Worm (Caenorhabditis elegans) whole organism, late embryonic: Measurements from ENCODE around the gene wdr-31.

Experiments
- C08G9.2 ChIP-seq: sonication (generic microtip); optimal IDR thresholded peaks from 2 replicates; lab custom pipeline; 2016; ENCODE audit warnings: mild to moderate bottlenecking, missing genetic modification characterization, moderate library complexity, missing compliant biosample characterization
- K02D7.2 ChIP-seq: sonication (generic microtip); optimal IDR thresholded peaks from 2 replicates; lab custom pipeline; 2017; ENCODE audit warnings: mild to moderate bottlenecking, missing genetic modification characterization, missing compliant biosample characterization
- K09A11.1 ChIP-seq: sonication (generic microtip); optimal IDR thresholded peaks from 2 replicates; lab custom pipeline; 2017; ENCODE audit warnings: antibody characterized with exemption, mild to moderate bottlenecking, missing genetic modification characterization, missing compliant biosample characterization; ENCODE audit not compliant: insufficient read depth
- Y22D7AL.16 ChIP-seq: sonication (generic microtip); optimal IDR thresholded peaks from 2 replicates; lab custom pipeline; 2016; ENCODE audit warnings: missing genetic modification characterization, missing compliant biosample characterization
- ahr-1 ChIP-seq: sonication (generic microtip); optimal IDR thresholded peaks from 2 replicates; lab custom pipeline; 2016; ENCODE audit warnings: missing genetic modification characterization, missing compliant biosample characterization
- ama-1 ChIP-seq: fragments of 150-350 bp; optimal IDR thresholded peaks from 2 replicates; lab custom pipeline; 2014
- ceh-18 ChIP-seq: sonication (generic microtip); optimal IDR thresholded peaks from 2 replicates; lab custom pipeline; 2016; ENCODE audit warnings: missing genetic modification characterization, missing compliant biosample characterization
- ceh-19 ChIP-seq: fragments of 200-800 bp; sonication (Bioruptor generic); optimal IDR thresholded peaks from 2 replicates; lab custom pipeline; 2018; ENCODE audit warnings: mild to moderate bottlenecking, missing genetic modification characterization, missing compliant biosample characterization
- ceh-22 ChIP-seq: sonication (generic microtip); optimal IDR thresholded peaks from 2 replicates; lab custom pipeline; 2017; ENCODE audit warnings: missing biosample characterization, missing genetic modification characterization
- ceh-30 ChIP-seq: fragments of 150-350 bp; optimal IDR thresholded peaks from 2 replicates; lab custom pipeline; 2014; ENCODE audit warnings: missing biosample characterization, missing genetic modification characterization
- ceh-34 ChIP-seq: sonication (generic microtip); optimal IDR thresholded peaks from 2 replicates; lab custom pipeline; 2016; ENCODE audit warnings: mild to moderate bottlenecking, missing genetic modification characterization, missing compliant biosample characterization
- ceh-45 ChIP-seq: fragments of 200-800 bp; sonication (Bioruptor generic); IDR thresholded peaks from 2 replicates; pipeline ENCODE4 v1.3.6; 2022; ENCODE audit warnings: missing genetic modification reagents, missing genetic modification characterization, missing compliant biosample characterization
- ceh-6 ChIP-seq: fragments of 200-800 bp; sonication (Bioruptor generic); optimal IDR thresholded peaks from 2 replicates; lab custom pipeline; 2018; ENCODE audit warnings: mild to moderate bottlenecking, missing genetic modification characterization, missing compliant biosample characterization
- ceh-9 ChIP-seq: sonication (generic microtip); optimal IDR thresholded peaks from 2 replicates; lab custom pipeline; 2016; ENCODE audit warnings: mild to moderate bottlenecking, missing genetic modification characterization, inconsistent platforms, missing compliant biosample characterization
- dmd-4 ChIP-seq: sonication (generic microtip); optimal IDR thresholded peaks from 2 replicates; lab custom pipeline; 2016; ENCODE audit warnings: borderline replicate concordance, missing genetic modification characterization, missing compliant biosample characterization
- eyg-1 ChIP-seq: sonication (generic microtip); optimal IDR thresholded peaks from 2 replicates; lab custom pipeline; 2016; ENCODE audit warnings: missing genotype, missing genetic modification characterization, missing compliant biosample characterization
- fax-1 ChIP-seq: sonication (generic microtip); optimal IDR thresholded peaks from 2 replicates; lab custom pipeline; 2016; ENCODE audit warnings: missing genotype, missing genetic modification characterization, missing compliant biosample characterization
- fkh-6 ChIP-seq: sonication (generic microtip); optimal IDR thresholded peaks from 2 replicates; lab custom pipeline; 2016; ENCODE audit warnings: missing genetic modification characterization, missing compliant biosample characterization
- hlh-13 ChIP-seq: fragments of 200-800 bp; sonication (Bioruptor generic); optimal IDR thresholded peaks from 2 replicates; lab custom pipeline; 2018; ENCODE audit warnings: mild to moderate bottlenecking, missing genetic modification characterization, missing compliant biosample characterization
- hlh-15 ChIP-seq: sonication (generic microtip); optimal IDR thresholded peaks from 2 replicates; lab custom pipeline; 2016; ENCODE audit warnings: missing genetic modification characterization, missing compliant biosample characterization
- hlh-30 ChIP-seq: sonication (generic microtip); optimal IDR thresholded peaks from 2 replicates; lab custom pipeline; 2017; ENCODE audit warnings: antibody characterized with exemption, missing genetic modification characterization, missing compliant biosample characterization; ENCODE audit not compliant: insufficient read depth
- hlh-6 ChIP-seq: sonication (generic microtip); optimal IDR thresholded peaks from 2 replicates; lab custom pipeline; 2016; ENCODE audit warnings: missing genotype, missing genetic modification characterization, missing compliant biosample characterization
- hlh-8 ChIP-seq: sonication (generic microtip); optimal IDR thresholded peaks from 2 replicates; lab custom pipeline; 2016; ENCODE audit warnings: missing genotype, missing genetic modification characterization, missing compliant biosample characterization
- nhr-11 ChIP-seq: fragments of 150-350 bp; optimal IDR thresholded peaks from 2 replicates; lab custom pipeline; 2014; ENCODE audit warnings: missing biosample characterization, missing genetic modification characterization
- npax-4 ChIP-seq: sonication (generic microtip); optimal IDR thresholded peaks from 2 replicates; lab custom pipeline; 2016; ENCODE audit warnings: missing genetic modification characterization, missing compliant biosample characterization
- pat-9 ChIP-seq: fragments of 200-800 bp; sonication (Bioruptor generic); optimal IDR thresholded peaks from 2 replicates; lab custom pipeline; 2018; ENCODE audit warnings: mild to moderate bottlenecking, missing genetic modification characterization, moderate library complexity, missing compliant biosample characterization
- pha-2 ChIP-seq: sonication (generic microtip); optimal IDR thresholded peaks from 2 replicates; lab custom pipeline; 2017; ENCODE audit warnings: mild to moderate bottlenecking, missing genetic modification characterization, missing compliant biosample characterization
- pha-4 ChIP-seq: fragments of 150-350 bp; optimal IDR thresholded peaks from 2 replicates; lab custom pipeline; 2018; ENCODE audit warnings: missing biosample characterization, missing genetic modification reagents, missing genetic modification characterization
- pros-1 ChIP-seq: fragments of 150-350 bp; optimal IDR thresholded peaks from 2 replicates; lab custom pipeline; 2014; ENCODE audit warnings: missing biosample characterization, missing genetic modification reagents, missing genetic modification characterization
- sdc-2 ChIP-seq: sonication (generic microtip); optimal IDR thresholded peaks from 2 replicates; lab custom pipeline; 2016; ENCODE audit warnings: missing genotype, missing genetic modification characterization, missing compliant biosample characterization
- sox-4 ChIP-seq: sonication (generic microtip); optimal IDR thresholded peaks from 2 replicates; lab custom pipeline; 2017; ENCODE audit warnings: mild to moderate bottlenecking, missing genetic modification characterization, inconsistent platforms, missing compliant biosample characterization
- syd-9 ChIP-seq: sonication (generic microtip); optimal IDR thresholded peaks from 2 replicates; lab custom pipeline; 2016; ENCODE audit warnings: mild to moderate bottlenecking, missing genetic modification characterization, moderate library complexity, missing compliant biosample characterization
- tbx-2 ChIP-seq: sonication (generic microtip); optimal IDR thresholded peaks from 2 replicates; lab custom pipeline; 2016; ENCODE audit warnings: missing genetic modification characterization, missing compliant biosample characterization
- tbx-7 ChIP-seq: sonication (generic microtip); optimal IDR thresholded peaks from 2 replicates; lab custom pipeline; 2016; ENCODE audit warnings: missing genotype, missing genetic modification characterization, missing compliant biosample characterization
- unc-42 ChIP-seq: sonication (generic microtip); optimal IDR thresholded peaks from 2 replicates; lab custom pipeline; 2016; ENCODE audit warnings: missing genotype, missing genetic modification characterization, missing compliant biosample characterization
- unc-55 ChIP-seq: sonication (generic microtip); optimal IDR thresholded peaks from 2 replicates; lab custom pipeline; 2017; ENCODE audit warnings: missing biosample characterization, missing genetic modification reagents, missing genetic modification characterization
- zip-5 ChIP-seq: sonication (generic microtip); optimal IDR thresholded peaks from 2 replicates; lab custom pipeline; 2016; ENCODE audit warnings: missing genetic modification characterization, missing compliant biosample characterization

The wdr-31 gene

DNA sequence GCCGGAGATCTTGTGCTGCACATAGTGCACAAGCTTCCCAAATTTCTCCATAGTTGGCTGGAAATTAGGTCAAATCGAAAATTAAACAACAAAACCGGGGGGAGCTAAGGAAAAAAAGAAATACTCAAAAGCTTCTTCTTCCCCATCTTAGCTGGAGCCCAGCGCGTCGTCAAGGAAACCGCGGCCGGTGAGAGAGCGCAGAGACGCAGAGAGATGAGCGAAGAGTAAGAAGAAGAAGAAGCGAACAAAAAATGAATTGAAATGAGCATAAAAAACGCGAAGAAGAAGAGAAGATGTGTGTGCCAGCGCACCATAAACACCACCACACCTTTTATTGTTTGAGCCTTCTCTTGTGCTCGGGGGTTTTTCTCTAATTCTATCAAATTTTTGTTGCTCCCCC lies at the start of gene wdr-31:
wdr-31 (minus strand) TSS at position 101 of the 400 bp plus-strand sequence.
- TF ChIP-seq C08G9.2 (tag; lab: Kevin White, UChicago) = no peak
- TF ChIP-seq ceh-30 (tag; lab: Kevin White, UChicago) = no peak
- TF ChIP-seq pha-2 (tag; lab: Kevin White, UChicago) = no peak
- no peak for TF ChIP-seq hlh-30 (tag; lab: Kevin White, UChicago)
- TF ChIP-seq ceh-22 (tag; lab: Kevin White, UChicago) = no peak
- TF ChIP-seq npax-4 = no peak
- TF ChIP-seq hlh-8 = no peak
- no peak for TF ChIP-seq ama-1 (lab: Kevin White, UChicago)
- no peak for TF ChIP-seq K02D7.2
- no peak for TF ChIP-seq zip-5
- no peak for TF ChIP-seq Y22D7AL.16 (tag; lab: Kevin White, UChicago)
- TF ChIP-seq dmd-4 (tag; lab: Kevin White, UChicago) = no peak
- no peak for TF ChIP-seq fkh-6 (tag; lab: Kevin White, UChicago)

DNA sequence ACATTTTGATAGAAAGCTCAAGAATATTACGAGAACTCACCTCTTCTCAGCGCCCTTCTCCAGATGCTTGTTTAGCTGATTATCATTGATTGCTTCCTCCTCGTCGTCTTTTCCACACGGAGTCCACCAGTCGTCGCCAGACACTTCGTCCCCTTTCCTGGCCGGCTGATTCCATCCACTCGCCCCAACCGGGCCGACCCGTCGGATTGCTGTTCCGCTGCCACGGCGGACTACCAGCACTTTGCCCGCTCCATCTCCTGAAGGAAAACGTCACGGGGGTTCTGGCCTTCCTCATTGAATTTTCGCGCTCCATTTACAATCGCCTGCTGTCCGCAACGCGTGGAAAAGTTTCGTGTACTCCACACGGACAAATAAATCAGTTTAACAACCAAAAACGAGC lies 48.3 kb upstream of the wdr-31 start:
- no peak for TF ChIP-seq Y22D7AL.16 (tag; lab: Kevin White, UChicago)
- TF ChIP-seq ceh-19 (GFP tag; lab: Kevin White, UChicago) = no peak
- no peak for TF ChIP-seq ahr-1 (tag; lab: Kevin White, UChicago)
- TF ChIP-seq ceh-6 = no peak
- no peak for TF ChIP-seq ceh-18 (tag; lab: Kevin White, UChicago)
- no peak for TF ChIP-seq hlh-13 (GFP tag; lab: Kevin White, UChicago)
- TF ChIP-seq ceh-45 = no peak
- TF ChIP-seq zip-5 = no peak

DNA sequence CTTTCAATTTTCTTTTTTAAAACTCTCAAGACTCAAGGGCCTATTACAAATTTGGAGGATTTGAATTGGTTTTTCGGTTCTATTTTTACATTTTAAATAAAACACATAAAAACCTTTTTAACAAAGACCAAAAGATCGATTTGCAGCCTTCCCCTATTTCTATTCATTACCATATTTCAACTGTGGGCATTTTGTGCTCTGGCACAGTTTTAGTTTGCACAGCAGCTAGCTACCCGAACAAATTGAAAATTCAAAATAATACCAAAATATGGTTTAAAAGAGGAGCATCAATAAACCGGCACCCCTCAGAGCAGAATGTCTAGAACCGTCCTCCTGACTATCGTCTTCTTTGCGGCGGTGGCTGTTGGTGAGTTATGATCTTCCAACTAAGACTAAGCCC lies 46.3 kb upstream of the wdr-31 start, which contains the start of gene F08D12.2:
F08D12.2 (plus strand) TSS at position 301 of the 400 bp plus-strand sequence.
- TF ChIP-seq sox-4 (tag; lab: Kevin White, UChicago) (no peak), pat-9 (tag; lab: Kevin White, UChicago) (no peak), hlh-6 (no peak), ceh-30 (tag; lab: Kevin White, UChicago) (no peak), K09A11.1 (tag; lab: Kevin White, UChicago) (no peak), ceh-9 (no peak)
- TF ChIP-seq, all 69 proteins: peak for 0

DNA sequence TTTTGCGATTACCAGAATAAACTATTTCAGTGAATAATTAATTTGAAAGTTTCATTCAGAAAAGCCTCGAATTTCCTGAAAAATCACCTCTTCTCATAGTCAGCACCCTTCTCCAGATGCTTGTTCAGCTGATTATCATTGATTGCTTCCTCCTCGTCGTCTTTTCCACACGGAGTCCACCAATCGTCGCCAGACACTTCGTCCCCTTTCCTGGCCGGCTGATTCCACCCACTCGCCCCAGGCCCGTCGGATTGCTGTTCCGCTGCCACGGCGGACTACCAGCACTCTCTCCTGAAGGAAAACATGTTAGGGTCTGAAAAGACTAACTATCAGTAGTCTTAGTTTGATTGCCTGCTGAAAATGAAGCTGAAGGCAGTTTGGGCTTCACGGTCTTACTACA lies 45.7 kb upstream of the wdr-31 start:
- TF ChIP-seq pros-1 (tag; lab: Kevin White, UChicago) = no peak
- no peak for TF ChIP-seq nhr-11 (tag; lab: Kevin White, UChicago)
- TF ChIP-seq unc-55 (GFP tag; lab: Kevin White, UChicago) = no peak
- no peak for TF ChIP-seq pha-4 (tag; lab: Kevin White, UChicago)
- TF ChIP-seq ceh-18 (tag; lab: Kevin White, UChicago) = no peak
- no peak for TF ChIP-seq npax-4
- TF ChIP-seq Y22D7AL.16 (tag; lab: Kevin White, UChicago) = no peak
- TF ChIP-seq tbx-7 (tag; lab: Kevin White, UChicago) = no peak
- TF ChIP-seq eyg-1 (tag; lab: Kevin White, UChicago) = no peak
- TF ChIP-seq fax-1 = no peak
- no peak for TF ChIP-seq C08G9.2 (tag; lab: Kevin White, UChicago)
- TF ChIP-seq tbx-2 (tag; lab: Kevin White, UChicago) = no peak
- TF ChIP-seq syd-9 (tag; lab: Kevin White, UChicago) = no peak
- no peak for TF ChIP-seq unc-42
- TF ChIP-seq K02D7.2 = no peak
- TF ChIP-seq sdc-2 = no peak
- TF ChIP-seq hlh-15 = no peak
- TF ChIP-seq ceh-34 (tag; lab: Kevin White, UChicago) = no peak
